Fruit fly (Drosophila melanogaster) whole organism, embryonic: ENCODE results near the gene Rpt6.

Source experiments
- CG10321 ChIP-seq: fragments of 200-800 bp; sonication (Bioruptor generic); IDR thresholded peaks from 2 replicates; pipeline ENCODE4 v1.3.6; 2022; ENCODE audit warnings: missing biosample characterization, missing genetic modification characterization
- CG10462 ChIP-seq: fragments of 200-800 bp; sonication (Bioruptor generic); optimal IDR thresholded peaks from 2 replicates; lab custom pipeline; 2016; ENCODE audit warnings: missing biosample characterization, missing genetic modification characterization
- CG10959 ChIP-seq: fragments of 200-800 bp; sonication (Bioruptor generic); IDR thresholded peaks from 2 replicates; pipeline ENCODE4 v1.3.6; 2022; ENCODE audit warnings: missing biosample characterization, missing genetic modification characterization
- CG11456 ChIP-seq: fragments of 200-800 bp; sonication (Bioruptor generic); IDR thresholded peaks from 3 replicates; pipeline ENCODE4 v1.3.6; 2022; ENCODE audit warnings: missing biosample characterization, missing genetic modification characterization
- CG12071 ChIP-seq: fragments of 200-800 bp; sonication (Bioruptor generic); optimal IDR thresholded peaks from 3 replicates; lab custom pipeline; 2018; ENCODE audit warnings: missing biosample characterization, mild to moderate bottlenecking, missing genetic modification characterization
- CG15601 ChIP-seq: fragments of 200-800 bp; sonication (Bioruptor generic); optimal IDR thresholded peaks from 3 replicates; lab custom pipeline; 2019; ENCODE audit warnings: missing biosample characterization, mild to moderate bottlenecking, missing genetic modification characterization, moderate library complexity
- CG16813 ChIP-seq: fragments of 200-800 bp; sonication (Bioruptor generic); IDR thresholded peaks from 3 replicates; pipeline ENCODE4 v1.3.6; 2022; ENCODE audit warnings: missing biosample characterization, missing genetic modification characterization; ENCODE audit not compliant: partially characterized antibody
- CG17359 ChIP-seq: fragments of 200-800 bp; sonication (Bioruptor generic); optimal IDR thresholded peaks from 3 replicates; lab custom pipeline; 2018; ENCODE audit warnings: missing biosample characterization, mild to moderate bottlenecking, missing genetic modification characterization, moderate library complexity
- CG17385 ChIP-seq: fragments of 200-800 bp; sonication (Bioruptor generic); optimal IDR thresholded peaks from 3 replicates; lab custom pipeline; 2018; ENCODE audit warnings: missing biosample characterization, mild to moderate bottlenecking, missing genetic modification characterization
- CG2116 ChIP-seq: fragments of 200-800 bp; sonication (Bioruptor generic); optimal IDR thresholded peaks from 3 replicates; lab custom pipeline; 2018; ENCODE audit warnings: missing biosample characterization, mild to moderate bottlenecking, missing genetic modification characterization
- CG32772 ChIP-seq: fragments of 200-800 bp; sonication (Bioruptor generic); IDR thresholded peaks from 2 replicates; pipeline ENCODE4 v1.3.6; 2022; ENCODE audit warnings: missing biosample characterization, missing genetic modification characterization
- CG33213 ChIP-seq: fragments of 200-800 bp; sonication (Bioruptor generic); optimal IDR thresholded peaks from 3 replicates; lab custom pipeline; 2016; ENCODE audit warnings: missing biosample characterization, missing genetic modification characterization
- CG4328 ChIP-seq: fragments of 200-800 bp; sonication (Bioruptor generic); optimal IDR thresholded peaks from 3 replicates; lab custom pipeline; 2017; ENCODE audit warnings: missing biosample characterization, missing genetic modification reagents, missing genetic modification characterization
- CG4424 ChIP-seq: fragments of 200-800 bp; sonication (Bioruptor generic); optimal IDR thresholded peaks from 3 replicates; lab custom pipeline; 2016; ENCODE audit warnings: missing biosample characterization, missing genetic modification characterization
- CG7372 ChIP-seq: fragments of 200-800 bp; sonication (Bioruptor generic); IDR thresholded peaks from 2 replicates; pipeline ENCODE4 v1.3.6; 2022; ENCODE audit warnings: missing biosample characterization, missing genetic modification characterization
- CG7745 ChIP-seq: fragments of 200-800 bp; sonication (Bioruptor generic); optimal IDR thresholded peaks from 2 replicates; lab custom pipeline; 2018; ENCODE audit warnings: missing biosample characterization, mild to moderate bottlenecking, missing genetic modification characterization, moderate library complexity
- CG7987 ChIP-seq: fragments of 200-800 bp; sonication (Bioruptor generic); optimal IDR thresholded peaks from 2 replicates; lab custom pipeline; 2018; ENCODE audit warnings: missing biosample characterization, mild to moderate bottlenecking, missing genetic modification characterization, moderate library complexity
- CG8388 ChIP-seq: fragments of 200-800 bp; sonication (Bioruptor generic); optimal IDR thresholded peaks from 2 replicates; lab custom pipeline; 2019; ENCODE audit warnings: missing biosample characterization, mild to moderate bottlenecking, missing genetic modification characterization, moderate library complexity
- D19A ChIP-seq: fragments of 200-800 bp; optimal IDR thresholded peaks from 3 replicates; lab custom pipeline; 2019; ENCODE audit warnings: missing biosample characterization, mild to moderate bottlenecking, missing genetic modification characterization, moderate library complexity
- Dad ChIP-seq: fragments of 200-800 bp; sonication (Bioruptor generic); optimal IDR thresholded peaks from 3 replicates; lab custom pipeline; 2016; ENCODE audit warnings: missing biosample characterization, missing genetic modification characterization
- Gug ChIP-seq: fragments of 200-800 bp; sonication (Bioruptor generic); IDR thresholded peaks from 4 replicates; pipeline ENCODE4 v1.3.6; 2022; ENCODE audit warnings: missing biosample characterization, missing genetic modification characterization
- H15 ChIP-seq: fragments of 200-800 bp; sonication (Bioruptor generic); IDR thresholded peaks from 3 replicates; pipeline ENCODE4 v1.3.6; 2022; ENCODE audit warnings: missing biosample characterization, missing genetic modification characterization
- HmgD ChIP-seq: fragments of 200-800 bp; sonication (Bioruptor generic); optimal IDR thresholded peaks from 3 replicates; lab custom pipeline; 2016; ENCODE audit warnings: missing biosample characterization, missing genetic modification characterization
- Lpt ChIP-seq: fragments of >200 bp; optimal IDR thresholded peaks from 2 replicates; lab custom pipeline; 2018; ENCODE audit warnings: missing biosample characterization, missing genetic modification characterization
- NFAT ChIP-seq: fragments of 200-800 bp; sonication (Bioruptor generic); IDR thresholded peaks from 2 replicates; pipeline ENCODE4 v1.3.6; 2022; ENCODE audit warnings: missing biosample characterization, missing genetic modification characterization
- NK7.1 ChIP-seq: fragments of 200-800 bp; sonication (Bioruptor generic); optimal IDR thresholded peaks from 3 replicates; lab custom pipeline; 2016; ENCODE audit warnings: missing biosample characterization, missing genetic modification characterization
- Nf-YA ChIP-seq: fragments of 200-800 bp; sonication (Bioruptor generic); IDR thresholded peaks from 2 replicates; pipeline ENCODE4 v1.3.6; 2022; ENCODE audit warnings: missing biosample characterization, missing genetic modification characterization
- Side ChIP-seq: fragments of 200-800 bp; sonication (Bioruptor generic); optimal IDR thresholded peaks from 2 replicates; lab custom pipeline; 2016; ENCODE audit warnings: missing biosample characterization, missing genetic modification characterization
- Sry-β ChIP-seq: fragments of 200-800 bp; sonication (Bioruptor generic); optimal IDR thresholded peaks from 2 replicates; lab custom pipeline; 2018; ENCODE audit warnings: missing biosample characterization, mild to moderate bottlenecking, missing genetic modification characterization, moderate library complexity
- Ssrp ChIP-seq: fragments of 200-800 bp; sonication (Bioruptor generic); optimal IDR thresholded peaks from 2 replicates; lab custom pipeline; 2018; ENCODE audit warnings: missing biosample characterization, mild to moderate bottlenecking, missing genetic modification characterization, moderate library complexity
- YL-1 ChIP-seq: fragments of 200-800 bp; sonication (Bioruptor generic); optimal IDR thresholded peaks from 3 replicates; lab custom pipeline; 2017; ENCODE audit warnings: missing biosample characterization, mild to moderate bottlenecking, missing genetic modification characterization
- ac ChIP-seq: fragments of 200-800 bp; sonication (Bioruptor generic); optimal IDR thresholded peaks from 3 replicates; lab custom pipeline; 2017; ENCODE audit warnings: missing biosample characterization, mild to moderate bottlenecking, missing genetic modification characterization
- az2 ChIP-seq: fragments of 200-800 bp; sonication (Bioruptor generic); optimal IDR thresholded peaks from 3 replicates; lab custom pipeline; 2016; ENCODE audit warnings: missing biosample characterization, missing genetic modification characterization
- cg ChIP-seq: fragments of 200-800 bp; sonication (Bioruptor generic); optimal IDR thresholded peaks from 3 replicates; lab custom pipeline; 2019; ENCODE audit warnings: missing biosample characterization, mild to moderate bottlenecking, missing genetic modification characterization, moderate library complexity
- fru ChIP-seq: fragments of >200 bp; optimal IDR thresholded peaks from 2 replicates; lab custom pipeline; 2017
- gsb ChIP-seq: fragments of 200-800 bp; sonication (Bioruptor generic); IDR thresholded peaks from 2 replicates; pipeline ENCODE4 v1.3.6; 2022; ENCODE audit warnings: missing biosample characterization, missing genetic modification characterization
- gsb-n ChIP-seq: fragments of 200-800 bp; sonication (Bioruptor generic); optimal IDR thresholded peaks from 3 replicates; lab custom pipeline; 2018; ENCODE audit warnings: missing biosample characterization, mild to moderate bottlenecking, missing genetic modification characterization
- hth ChIP-seq: fragments of >200 bp; optimal IDR thresholded peaks from 2 replicates; lab custom pipeline; 2017; ENCODE audit warnings: inconsistent platforms
- lola ChIP-seq, 3 experiments: fragments of >200 bp in 2 of 3; fragments of 200-800 bp in 1 of 3; sonication (Bioruptor generic) in 1 of 3; optimal IDR thresholded peaks; 2 replicates each; lab custom pipeline; 2017 to 2019; ENCODE audit warnings: missing biosample characterization in 3 of 3, missing genetic modification characterization in 3 of 3, mild to moderate bottlenecking in 1 of 3, moderate library complexity in 1 of 3
- pan ChIP-seq, 4 experiments: fragments of >200 bp in 3 of 4; fragments of 200-800 bp in 1 of 4; sonication (Bioruptor generic) in 1 of 4; optimal IDR thresholded peaks in 3 of 4; IDR thresholded peaks in 1 of 4; 2 replicates each; pipeline versions ENCODE4 v1.3.6 to Lab custom; 2017 to 2022; ENCODE audit warnings: missing biosample characterization in 2 of 4, missing genetic modification characterization in 2 of 4, mixed read lengths in 1 of 4
- repo ChIP-seq: fragments of 200-800 bp; sonication (Bioruptor generic); optimal IDR thresholded peaks from 2 replicates; lab custom pipeline; 2016; ENCODE audit warnings: missing biosample characterization, missing genetic modification characterization
- salm ChIP-seq: fragments of 200-800 bp; sonication (Bioruptor generic); optimal IDR thresholded peaks from 2 replicates; lab custom pipeline; 2018; ENCODE audit warnings: missing biosample characterization, mild to moderate bottlenecking, missing genetic modification characterization
- sna ChIP-seq: fragments of 200-800 bp; sonication (Bioruptor generic); IDR thresholded peaks from 2 replicates; pipeline ENCODE4 v1.3.6; 2022; ENCODE audit warnings: missing biosample characterization, missing genetic modification characterization; ENCODE audit not compliant: partially characterized antibody
- sob ChIP-seq: fragments of 200-800 bp; sonication (Bioruptor generic); IDR thresholded peaks from 2 replicates; pipeline ENCODE4 v1.3.6; 2022; ENCODE audit warnings: missing biosample characterization, missing genetic modification characterization
- sqz ChIP-seq: fragments of 200-800 bp; sonication (Bioruptor generic); optimal IDR thresholded peaks from 3 replicates; lab custom pipeline; 2018; ENCODE audit warnings: missing biosample characterization, mild to moderate bottlenecking, missing genetic modification characterization
- sug ChIP-seq: fragments of 200-800 bp; optimal IDR thresholded peaks from 2 replicates; lab custom pipeline; 2019; ENCODE audit warnings: missing biosample characterization, mild to moderate bottlenecking, missing genetic modification characterization, moderate library complexity
- trem ChIP-seq: fragments of 200-800 bp; optimal IDR thresholded peaks from 3 replicates; lab custom pipeline; 2019; ENCODE audit warnings: missing biosample characterization, mild to moderate bottlenecking, missing genetic modification characterization, moderate library complexity
- vvl ChIP-seq: fragments of 200-800 bp; sonication (Bioruptor generic); IDR thresholded peaks from 2 replicates; pipeline ENCODE4 v1.3.6; 2022; ENCODE audit warnings: missing biosample characterization, missing genetic modification characterization
- yki ChIP-seq: fragments of >200 bp; optimal IDR thresholded peaks from 3 replicates; lab custom pipeline; 2018
- zen ChIP-seq: fragments of 200-800 bp; sonication (Bioruptor generic); optimal IDR thresholded peaks from 3 replicates; lab custom pipeline; 2018; ENCODE audit warnings: missing biosample characterization, mild to moderate bottlenecking, missing genetic modification characterization, moderate library complexity

The Rpt6 gene

DNA sequence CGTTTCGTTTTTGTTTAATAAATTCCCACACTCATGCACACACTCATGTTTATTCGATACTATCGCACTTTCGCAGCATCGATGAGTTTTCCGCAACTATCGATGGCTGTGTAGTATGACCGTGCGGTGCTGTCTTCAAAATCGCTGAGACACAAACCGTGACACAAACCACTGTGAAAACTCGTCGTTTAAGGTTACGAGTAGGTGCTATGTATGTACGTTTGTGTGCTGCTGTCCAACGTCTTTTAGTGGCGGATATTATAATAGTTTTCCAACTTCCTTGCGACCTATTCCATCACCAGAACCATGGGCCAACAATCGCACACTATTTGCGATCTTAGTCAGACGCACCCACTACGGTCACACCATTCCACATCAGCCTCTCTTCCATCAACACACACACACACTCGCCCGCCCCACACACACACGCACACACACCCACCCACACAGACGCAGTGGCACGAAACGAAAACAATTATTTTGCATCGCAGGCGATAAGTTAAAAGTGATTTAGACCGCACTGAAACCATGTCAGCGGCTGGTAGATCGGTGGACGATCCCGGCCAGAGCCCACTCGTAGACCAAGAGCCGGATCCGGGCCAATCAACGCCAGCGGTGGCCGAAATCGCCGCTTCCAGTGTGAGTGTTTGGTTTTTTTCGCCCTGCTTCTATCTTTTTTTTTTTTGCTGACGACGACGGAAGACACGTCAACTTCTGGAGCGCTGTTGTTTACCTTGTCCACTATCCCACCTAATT is 8.3 kb downstream of the Rpt6 start, which contains the start of the genes Dd and CG1486 (continued):
- TF ChIP-seq CG10321 (no peak), ac (GFP tag; lab: Kevin White, UChicago) (no peak), CG2116 (peak; percentile 74), cg (GFP tag; lab: Kevin White, UChicago) (peak; percentile 93), D19A (tag; lab: Kevin White, UChicago) (peak; percentile 17), CG17359 (tag; lab: Kevin White, UChicago) (no peak), NK7.1 (GFP tag; lab: Kevin White, UChicago) (no peak), pan (optimal IDR thresholded peaks at IDR 0.05; lab: Kevin White, UChicago) (no peak), pan (GFP tag; optimal IDR thresholded peaks at IDR 0.05 in 1 of 2, IDR thresholded peaks at IDR 0.05 in 1 of 2) (peak in 1 of 2 experiments; percentile 21), Sry-β (GFP tag; lab: Kevin White, UChicago) (no peak), Nf-YA (GFP tag; lab: Robert Waterston, UW) (no peak), CG4424 (peak; percentile 3), vvl (GFP tag; lab: Robert Waterston, UW) (no peak), CG15601 (tag; lab: Kevin White, UChicago) (no peak), gsb-n (tag; lab: Kevin White, UChicago) (no peak), Dad (no peak), H15 (GFP tag; lab: Robert Waterston, UW) (no peak), Lpt (no peak), CG11456 (no peak), lola (GFP tag; optimal IDR thresholded peaks at IDR 0.05; lab: Kevin White, UChicago) (no peak), yki (lab: Kevin White, UChicago) (peak; percentile 9), salm (tag; lab: Kevin White, UChicago) (no peak), CG10959 (GFP tag; lab: Robert Waterston, UW) (no peak), gsb (no peak), Gug (GFP tag; lab: Robert Waterston, UW) (no peak), CG17385 (no peak), zen (tag; lab: Kevin White, UChicago) (no peak), CG7987 (GFP tag; lab: Kevin White, UChicago) (no peak), HmgD (GFP tag; lab: Kevin White, UChicago) (peak; percentile 13), CG7372 (GFP tag; lab: Robert Waterston, UW) (no peak), sob (GFP tag; lab: Robert Waterston, UW) (no peak), Ssrp (tag; lab: Kevin White, UChicago) (no peak), NFAT (GFP tag; lab: Robert Waterston, UW) (no peak), fru (no peak), CG4328 (GFP tag; lab: Kevin White, UChicago) (no peak), CG8388 (GFP tag; lab: Kevin White, UChicago) (no peak), sqz (GFP tag; lab: Kevin White, UChicago) (no peak), hth (no peak), CG7745 (tag; lab: Kevin White, UChicago) (no peak), repo (GFP tag; lab: Kevin White, UChicago) (no peak), sna (peak; percentile 69; the same call in 1 of the 2 replicates), YL-1 (peak; percentile 34), CG16813 (peak; percentile 92), sug (tag; lab: Kevin White, UChicago) (peak; percentile 18), trem (tag; lab: Kevin White, UChicago) (peak; percentile 64), CG12071 (GFP tag; lab: Kevin White, UChicago) (no peak), Side (GFP tag; lab: Kevin White, UChicago) (no peak), CG32772 (GFP tag; lab: Robert Waterston, UW) (no peak), az2 (GFP tag; lab: Kevin White, UChicago) (no peak), CG33213 (GFP tag; lab: Kevin White, UChicago) (peak; percentile 44), CG10462 (GFP tag; lab: Kevin White, UChicago) (no peak)
